Worm (Caenorhabditis elegans) whole organism, L3 larva: ENCODE data around the gene shk-1.

Experiments used
- R02D3.7 ChIP-seq: fragments of 150-350 bp; optimal IDR thresholded peaks from 2 replicates; lab custom pipeline; 2014; ENCODE audit warnings: missing biosample characterization, missing genetic modification characterization
- ZK546.5 ChIP-seq: sonication (generic microtip); optimal IDR thresholded peaks from 2 replicates; lab custom pipeline; 2017; ENCODE audit warnings: missing biosample characterization, missing genetic modification characterization
- aly-2 ChIP-seq: fragments of 150-350 bp; optimal IDR thresholded peaks from 2 replicates; lab custom pipeline; 2014; ENCODE audit warnings: missing biosample characterization, missing genetic modification characterization
- ama-1 ChIP-seq: fragments of 150-350 bp; optimal IDR thresholded peaks from 2 replicates; lab custom pipeline; 2018
- ceh-16 ChIP-seq: sonication (generic microtip); optimal IDR thresholded peaks from 2 replicates; lab custom pipeline; 2017; ENCODE audit warnings: missing biosample characterization, missing genetic modification characterization
- ceh-28 ChIP-seq: fragments of 150-350 bp; optimal IDR thresholded peaks from 2 replicates; lab custom pipeline; 2014; ENCODE audit warnings: missing biosample characterization, missing genetic modification reagents, missing genetic modification characterization
- ceh-82 ChIP-seq: fragments of 150-350 bp; optimal IDR thresholded peaks from 2 replicates; lab custom pipeline; 2014; ENCODE audit warnings: missing biosample characterization, missing genetic modification characterization
- ceh-9 ChIP-seq: sonication (generic microtip); optimal IDR thresholded peaks from 2 replicates; lab custom pipeline; 2018; ENCODE audit warnings: missing biosample characterization, missing genetic modification characterization
- daf-12 ChIP-seq: fragments of 150-350 bp; optimal IDR thresholded peaks from 2 replicates; lab custom pipeline; 2014; ENCODE audit warnings: missing biosample characterization, missing genetic modification reagents, missing genetic modification characterization
- egl-27 ChIP-seq: sonication (generic microtip); optimal IDR thresholded peaks from 4 replicates; lab custom pipeline; 2017; ENCODE audit warnings: missing biosample characterization, missing genetic modification reagents, missing genetic modification characterization
- egl-5 ChIP-seq: fragments of 150-350 bp; optimal IDR thresholded peaks from 2 replicates; lab custom pipeline; 2017; ENCODE audit warnings: missing biosample characterization, missing genetic modification reagents, missing genetic modification characterization, inconsistent platforms
- elt-1 ChIP-seq: fragments of 150-350 bp; optimal IDR thresholded peaks from 2 replicates; lab custom pipeline; 2014; ENCODE audit warnings: missing biosample characterization, missing genetic modification characterization
- elt-2 ChIP-seq: sonication (generic microtip); optimal IDR thresholded peaks from 2 replicates; lab custom pipeline; 2016; ENCODE audit warnings: missing genetic modification reagents, mild to moderate bottlenecking, missing genetic modification characterization, missing compliant biosample characterization
- elt-3 ChIP-seq, 3 experiments: fragments of 150-350 bp in 1 of 3; sonication (generic microtip) in 2 of 3; optimal IDR thresholded peaks; 2 replicates in 2 of 3; 4 replicates in 1 of 3; lab custom pipeline; 2014 to 2017; ENCODE audit warnings: missing biosample characterization in 3 of 3, missing genetic modification characterization in 3 of 3
- eor-1 ChIP-seq, 2 experiments: fragments of 150-350 bp; optimal IDR thresholded peaks; 2 replicates each; lab custom pipeline; 2014 to 2018; ENCODE audit warnings: missing biosample characterization in 2 of 2, missing genetic modification characterization in 2 of 2
- fkh-10 ChIP-seq: sonication (generic microtip); optimal IDR thresholded peaks from 2 replicates; lab custom pipeline; 2017; ENCODE audit warnings: missing biosample characterization, missing genetic modification reagents, missing genetic modification characterization
- fkh-2 ChIP-seq: fragments of 150-350 bp; optimal IDR thresholded peaks from 2 replicates; lab custom pipeline; 2014; ENCODE audit warnings: missing biosample characterization, missing genetic modification reagents, missing genetic modification characterization
- fos-1 ChIP-seq: fragments of 150-350 bp; optimal IDR thresholded peaks from 2 replicates; lab custom pipeline; 2014; ENCODE audit warnings: missing biosample characterization, missing genetic modification characterization
- hmg-11 ChIP-seq: sonication (generic microtip); optimal IDR thresholded peaks from 2 replicates; lab custom pipeline; 2016; ENCODE audit warnings: missing genetic modification characterization, missing compliant biosample characterization
- jun-1 ChIP-seq: fragments of 150-350 bp; optimal IDR thresholded peaks from 2 replicates; lab custom pipeline; 2014; ENCODE audit warnings: missing biosample characterization, missing genetic modification reagents, missing genetic modification characterization
- lin-15B ChIP-seq: fragments of 150-350 bp; optimal IDR thresholded peaks from 2 replicates; lab custom pipeline; 2014; ENCODE audit warnings: missing biosample characterization, missing genetic modification characterization
- lin-39 ChIP-seq: fragments of 150-350 bp; optimal IDR thresholded peaks from 2 replicates; lab custom pipeline; 2018; ENCODE audit warnings: missing biosample characterization, missing genetic modification reagents, missing genetic modification characterization
- lsy-12 ChIP-seq: sonication (generic microtip); optimal IDR thresholded peaks from 2 replicates; lab custom pipeline; 2016; ENCODE audit warnings: mild to moderate bottlenecking, missing genetic modification characterization, missing compliant biosample characterization
- mdl-1 ChIP-seq: fragments of 150-350 bp; optimal IDR thresholded peaks from 2 replicates; lab custom pipeline; 2014; ENCODE audit warnings: missing biosample characterization, missing genetic modification characterization
- mml-1 ChIP-seq: fragments of 150-350 bp; sonication (generic microtip); optimal IDR thresholded peaks from 3 replicates; lab custom pipeline; 2014; ENCODE audit warnings: missing biosample characterization, missing genetic modification characterization
- nfya-1 ChIP-seq: sonication (generic microtip); optimal IDR thresholded peaks from 2 replicates; lab custom pipeline; 2017; ENCODE audit warnings: missing genetic modification characterization, mild to moderate bottlenecking, missing compliant biosample characterization, antibody characterized with exemption, moderate library complexity; ENCODE audit not compliant: insufficient read depth
- nhr-11 ChIP-seq: fragments of 150-350 bp; optimal IDR thresholded peaks from 2 replicates; lab custom pipeline; 2014; ENCODE audit warnings: missing biosample characterization, missing genetic modification characterization
- nhr-12 ChIP-seq: fragments of 150-350 bp; optimal IDR thresholded peaks from 2 replicates; lab custom pipeline; 2014; ENCODE audit warnings: missing biosample characterization, missing genetic modification characterization
- nhr-23 ChIP-seq: fragments of 150-350 bp; optimal IDR thresholded peaks from 2 replicates; lab custom pipeline; 2014; ENCODE audit warnings: missing biosample characterization, missing genetic modification reagents, missing genetic modification characterization
- nhr-237 ChIP-seq: fragments of 150-350 bp; optimal IDR thresholded peaks from 2 replicates; lab custom pipeline; 2014; ENCODE audit warnings: missing biosample characterization, missing genetic modification characterization
- nhr-25 ChIP-seq: sonication (generic microtip); optimal IDR thresholded peaks from 2 replicates; lab custom pipeline; 2017; ENCODE audit warnings: missing biosample characterization, missing genetic modification characterization
- nhr-28 ChIP-seq: fragments of 150-350 bp; optimal IDR thresholded peaks from 2 replicates; lab custom pipeline; 2014; ENCODE audit warnings: missing biosample characterization, missing genetic modification characterization
- nhr-43 ChIP-seq: sonication (generic microtip); optimal IDR thresholded peaks from 2 replicates; lab custom pipeline; 2016; ENCODE audit warnings: mild to moderate bottlenecking, missing genetic modification characterization, missing compliant biosample characterization; ENCODE audit not compliant: poor library complexity, severe bottlenecking
- nhr-67 ChIP-seq: fragments of 150-350 bp; optimal IDR thresholded peaks from 2 replicates; lab custom pipeline; 2014; ENCODE audit warnings: missing biosample characterization, missing genetic modification characterization
- nhr-76 ChIP-seq: fragments of 150-350 bp; sonication (generic microtip); optimal IDR thresholded peaks from 5 replicates; lab custom pipeline; 2014; ENCODE audit warnings: missing biosample characterization, missing genetic modification characterization
- nhr-77 ChIP-seq: fragments of 150-350 bp; optimal IDR thresholded peaks from 2 replicates; lab custom pipeline; 2014; ENCODE audit warnings: missing biosample characterization, missing genetic modification characterization
- pha-4 ChIP-seq: fragments of 150-350 bp; optimal IDR thresholded peaks from 2 replicates; lab custom pipeline; 2014; ENCODE audit warnings: missing biosample characterization, missing genetic modification reagents, missing genetic modification characterization
- pqm-1 ChIP-seq: fragments of 150-350 bp; optimal IDR thresholded peaks from 2 replicates; lab custom pipeline; 2017; ENCODE audit warnings: missing biosample characterization, missing genetic modification characterization, inconsistent platforms
- sea-2 ChIP-seq: fragments of 150-350 bp; sonication (generic microtip); optimal IDR thresholded peaks from 4 replicates; lab custom pipeline; 2014; ENCODE audit warnings: missing biosample characterization, missing genetic modification reagents, missing genetic modification characterization
- skn-1 ChIP-seq: fragments of 150-350 bp; optimal IDR thresholded peaks from 2 replicates; lab custom pipeline; 2014; ENCODE audit warnings: missing biosample characterization, missing genetic modification characterization
- snpc-4 ChIP-seq: fragments of 150-350 bp; optimal IDR thresholded peaks from 2 replicates; lab custom pipeline; 2014; ENCODE audit warnings: missing biosample characterization, missing genetic modification characterization
- unc-39 ChIP-seq: sonication (generic microtip); optimal IDR thresholded peaks from 4 replicates; lab custom pipeline; 2017; ENCODE audit warnings: missing biosample characterization, missing genetic modification characterization
- unc-62 ChIP-seq: fragments of 150-350 bp; sonication (generic microtip); optimal IDR thresholded peaks from 4 replicates; lab custom pipeline; 2014; ENCODE audit warnings: missing biosample characterization, missing genetic modification reagents, missing genetic modification characterization
- zag-1 ChIP-seq: fragments of 150-350 bp; optimal IDR thresholded peaks from 2 replicates; lab custom pipeline; 2014; ENCODE audit warnings: missing biosample characterization, missing genetic modification characterization
- ztf-11 ChIP-seq: fragments of 150-350 bp; optimal IDR thresholded peaks from 2 replicates; lab custom pipeline; 2014; ENCODE audit warnings: missing biosample characterization, missing genetic modification characterization
- ztf-4 ChIP-seq: fragments of 150-350 bp; optimal IDR thresholded peaks from 2 replicates; lab custom pipeline; 2014; ENCODE audit warnings: missing biosample characterization, missing genetic modification characterization

Gene shk-1

DNA sequence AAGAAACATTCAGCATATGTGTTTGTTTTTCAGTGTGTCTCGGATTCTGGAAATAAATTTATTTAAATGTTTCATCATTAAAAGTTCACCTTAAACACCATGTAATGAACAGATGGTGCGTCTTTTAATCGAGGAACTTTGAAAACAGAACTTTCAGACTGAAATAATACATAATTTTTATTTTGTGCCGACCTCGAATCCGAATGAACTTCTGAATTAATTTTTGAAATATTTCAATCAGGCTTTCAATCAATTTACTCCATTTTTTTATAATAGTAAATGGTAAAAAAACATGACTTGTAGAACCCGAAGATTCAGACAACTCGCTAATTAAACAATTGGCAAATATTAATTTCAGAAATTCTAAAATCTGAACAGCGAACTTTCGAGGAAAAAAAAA, 24.3 kb downstream of the shk-1 start, which contains the start of gene T10B9.14:
TSS of gene T10B9.14 (minus strand) at position 101 of the 400 bp plus-strand sequence.
- TF ChIP-seq fkh-10 (GFP tag; lab: Kevin White, UChicago) (no peak), fos-1 (tag; lab: Kevin White, UChicago) (no peak), nhr-67 (tag; lab: Kevin White, UChicago) (no peak), unc-39 (tag; lab: Kevin White, UChicago) (no peak), nhr-28 (no peak), ceh-28 (tag; lab: Kevin White, UChicago) (no peak), fkh-2 (tag; lab: Kevin White, UChicago) (no peak), ZK546.5 (tag; lab: Kevin White, UChicago) (no peak), hmg-11 (tag; lab: Kevin White, UChicago) (no peak)

DNA sequence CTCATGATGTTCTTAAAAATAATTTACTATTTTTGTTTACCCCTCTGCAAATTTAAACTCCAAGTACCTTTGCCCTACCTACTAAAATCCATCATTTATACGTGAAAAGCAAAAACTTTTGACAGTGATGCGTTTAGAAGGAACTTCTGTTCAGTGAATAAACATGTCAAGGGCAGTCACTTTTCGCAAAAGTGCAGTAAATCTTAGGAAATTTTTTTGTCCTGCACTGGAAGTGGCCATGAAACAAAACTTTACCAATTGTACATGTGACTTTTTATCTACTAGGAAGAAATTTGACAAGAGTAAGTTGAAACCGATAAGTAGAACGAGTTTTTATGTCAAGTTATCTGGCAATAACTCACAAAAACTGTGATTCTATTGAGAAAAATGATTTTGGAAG, 28.2 kb downstream of the shk-1 start:
- TF ChIP-seq mdl-1 (tag; lab: Kevin White, UChicago): no peak
- no peak for TF ChIP-seq elt-2 (tag; lab: Kevin White, UChicago)
- no peak for TF ChIP-seq ceh-16 (tag; lab: Kevin White, UChicago)
- TF ChIP-seq egl-27 (tag; lab: Kevin White, UChicago): no peak
- TF ChIP-seq nhr-23 (tag; lab: Kevin White, UChicago): peak; percentile 81
- peak; percentile 8 for TF ChIP-seq elt-1 (tag; lab: Kevin White, UChicago)
- TF ChIP-seq nhr-25: peak; percentile 57

DNA sequence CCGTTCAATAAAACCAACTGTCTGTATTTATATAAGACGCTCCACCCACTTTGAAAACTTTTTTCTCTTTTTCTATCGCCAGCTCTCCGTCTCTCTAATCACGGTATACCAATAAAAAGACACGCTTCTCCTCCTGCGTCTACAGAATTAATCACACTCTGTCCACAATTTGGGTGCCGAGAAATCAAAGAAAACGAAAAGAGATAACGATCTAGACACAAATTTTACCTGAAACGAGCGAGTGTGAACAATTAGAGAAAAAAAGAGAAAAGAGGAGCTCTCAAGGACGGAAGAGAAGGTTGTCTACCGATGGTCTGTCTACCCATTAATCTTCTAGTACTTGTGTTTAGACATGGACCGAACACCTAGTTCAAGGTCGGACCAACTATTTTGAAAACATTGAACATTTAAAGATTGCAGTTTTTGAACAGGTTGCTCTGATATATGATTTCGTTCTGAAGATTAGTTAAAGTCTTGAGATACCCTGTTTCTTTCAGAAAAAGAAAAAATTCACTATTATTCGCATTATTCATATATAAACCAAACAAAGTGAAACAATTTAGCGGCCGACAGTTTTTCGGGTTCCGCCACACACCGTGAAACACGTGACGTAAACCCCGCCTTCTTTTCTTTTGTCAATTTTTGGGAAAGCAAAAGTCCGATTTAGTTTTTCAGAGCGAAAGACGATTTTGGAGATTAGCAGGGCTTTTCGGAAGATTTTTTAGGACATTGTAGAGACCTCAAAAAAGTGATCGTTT, 29.5 kb downstream of the shk-1 start, which contains the start of gene cyp-13A2:
TSS of gene cyp-13A2 (minus strand) at position 235 of the 758 bp plus-strand sequence.
- peak; percentile 52 for TF ChIP-seq nhr-11
- TF ChIP-seq nhr-77 (tag; lab: Kevin White, UChicago): peak; percentile 6
- TF ChIP-seq mml-1 (tag; lab: Kevin White, UChicago): no peak
- no peak for TF ChIP-seq zag-1
- no peak for TF ChIP-seq ztf-11 (tag; lab: Kevin White, UChicago)
- no peak for TF ChIP-seq nhr-76 (tag; lab: Kevin White, UChicago)
- no peak for TF ChIP-seq egl-5 (tag; lab: Kevin White, UChicago)
- no peak for TF ChIP-seq eor-1 (tag; optimal IDR thresholded peaks at IDR 0.05; lab: Kevin White, UChicago)
- no peak for TF ChIP-seq fkh-2 (tag; lab: Kevin White, UChicago)
- peak; percentile 11 for TF ChIP-seq lin-15B (tag; lab: Kevin White, UChicago)
- TF ChIP-seq skn-1 (tag; lab: Kevin White, UChicago): no peak
- TF ChIP-seq egl-27 (tag; lab: Kevin White, UChicago): no peak
- TF ChIP-seq nhr-67 (tag; lab: Kevin White, UChicago): no peak
- peak; percentile 55 for TF ChIP-seq nhr-23 (tag; lab: Kevin White, UChicago)
- TF ChIP-seq snpc-4 (tag; lab: Kevin White, UChicago): peak; percentile 96
- no peak for TF ChIP-seq unc-62 (GFP tag; lab: Kevin White, UChicago)
- TF ChIP-seq elt-2 (tag; lab: Kevin White, UChicago): peak; percentile 87
- no peak for TF ChIP-seq mdl-1 (tag; lab: Kevin White, UChicago)
- peak; percentile 92 for TF ChIP-seq nhr-25
- TF ChIP-seq unc-39 (tag; lab: Kevin White, UChicago): no peak
- no peak for TF ChIP-seq sea-2 (GFP tag; lab: Kevin White, UChicago)
- peak; percentile 38 for TF ChIP-seq lsy-12 (tag; lab: Kevin White, UChicago)
- TF ChIP-seq ceh-16 (tag; lab: Kevin White, UChicago): no peak
- no peak for TF ChIP-seq ceh-82
- TF ChIP-seq R02D3.7 (tag; lab: Kevin White, UChicago): no peak
- peak; percentile 5 for TF ChIP-seq ceh-28 (tag; lab: Kevin White, UChicago)
- TF ChIP-seq hmg-11 (tag; lab: Kevin White, UChicago): no peak
- no peak for TF ChIP-seq nhr-12 (tag; lab: Kevin White, UChicago)
- no peak for TF ChIP-seq ceh-9 (tag; lab: Kevin White, UChicago)
- TF ChIP-seq nfya-1: peak; percentile 31
- no peak for TF ChIP-seq aly-2
- TF ChIP-seq ztf-4 (tag; lab: Kevin White, UChicago): no peak
- TF ChIP-seq ZK546.5 (tag; lab: Kevin White, UChicago): no peak
- TF ChIP-seq elt-3 (tag; optimal IDR thresholded peaks at IDR 0.05; lab: Kevin White, UChicago): no peak
- TF ChIP-seq fkh-10 (GFP tag; lab: Kevin White, UChicago): no peak
- no peak for TF ChIP-seq ama-1 (lab: Kevin White, UChicago)
- TF ChIP-seq nhr-43: peak; percentile 32
- peak; percentile 73 for TF ChIP-seq pha-4 (tag; lab: Kevin White, UChicago)
- no peak for TF ChIP-seq fos-1 (tag; lab: Kevin White, UChicago)
- peak; percentile 71 for TF ChIP-seq pqm-1 (tag; lab: Kevin White, UChicago)
- no peak for TF ChIP-seq daf-12 (tag; lab: Kevin White, UChicago)
- TF ChIP-seq jun-1 (tag; lab: Kevin White, UChicago): peak; percentile 26
- no peak for TF ChIP-seq nhr-28
- TF ChIP-seq nhr-237 (tag; lab: Kevin White, UChicago): no peak
- peak; percentile 85 for TF ChIP-seq elt-1 (tag; lab: Kevin White, UChicago)
- no peak for TF ChIP-seq lin-39 (tag; lab: Kevin White, UChicago)
